Worm (Caenorhabditis elegans): ENCODE data around the gene msp-79.

Gene msp-79

DNA sequence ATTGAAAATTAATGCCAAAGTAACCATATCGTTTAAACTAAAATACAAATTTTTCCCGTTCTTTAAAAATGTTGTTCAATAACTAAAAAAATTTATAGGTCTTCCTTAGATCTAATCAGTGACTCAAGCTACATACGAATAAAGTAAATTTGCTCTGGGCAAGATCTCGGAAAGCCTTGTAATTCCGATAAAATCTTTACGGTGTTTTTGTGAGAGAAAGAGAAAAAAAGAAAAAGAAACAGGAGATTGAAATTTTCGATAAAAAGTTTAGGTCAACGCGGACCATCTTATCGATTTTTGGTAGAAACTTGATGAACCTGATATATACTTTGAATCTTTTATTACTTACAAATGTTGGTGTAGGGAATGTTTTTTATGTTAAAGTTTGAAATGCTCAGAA, 43.8 kb downstream of the msp-79 start:
- no peak for TF ChIP-seq hlh-12 (tag; optimal IDR thresholded peaks at IDR 0.05)
- TF ChIP-seq him-1 (tag; optimal IDR thresholded peaks at IDR 0.05): no peak
- no peak for TF ChIP-seq ceh-40 (GFP tag; IDR thresholded peaks at IDR 0.05)

DNA sequence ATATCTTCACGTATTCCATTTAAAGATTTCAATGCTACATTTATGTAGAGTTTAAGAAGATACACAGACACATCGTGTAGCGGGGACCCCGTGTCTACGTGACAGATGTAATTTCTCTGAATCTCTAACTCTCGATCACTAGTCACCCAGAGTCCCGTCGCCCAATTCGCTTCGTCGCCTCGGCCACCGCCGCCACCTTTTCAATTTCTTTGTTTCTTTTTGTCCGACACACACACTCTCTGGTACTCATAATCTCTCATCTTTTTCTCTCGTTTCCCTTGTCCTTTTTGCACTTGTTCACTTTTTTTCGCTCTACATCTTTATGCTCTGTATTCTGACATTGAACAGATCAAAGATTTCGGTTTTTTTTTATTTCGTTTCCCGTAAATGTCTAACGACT, 48.6 kb downstream of the msp-79 start:
- TF ChIP-seq lin-40 (tag; optimal IDR thresholded peaks at IDR 0.05): peak; percentile 76
- no peak for TF ChIP-seq F37B4.10 (GFP tag; IDR thresholded peaks at IDR 0.05)
- no peak for TF ChIP-seq fkh-3 (tag; optimal IDR thresholded peaks at IDR 0.05)
- TF ChIP-seq attf-5 (GFP tag; optimal IDR thresholded peaks at IDR 0.05): peak; percentile 74
- TF ChIP-seq nhr-80 (tag; optimal IDR thresholded peaks at IDR 0.05): peak; percentile 94
- no peak for TF ChIP-seq him-1 (tag; optimal IDR thresholded peaks at IDR 0.05)
- TF ChIP-seq atf-7 (tag; optimal IDR thresholded peaks at IDR 0.05): peak; percentile 18
- 0 out of 2 replicates have a peak, but pooled peaks have one; percentile 22 for TF ChIP-seq Y53G8AR.9 (GFP tag; conservative IDR thresholded peaks at IDR 0.05)
- no peak for TF ChIP-seq attf-3 (GFP tag; conservative IDR thresholded peaks at IDR 0.05)
- peak in 1 of 3 experiments; percentile 49 for TF ChIP-seq lin-35 (GFP tag; optimal IDR thresholded peaks at IDR 0.05)
- no peak for TF ChIP-seq F52B5.7 (tag; optimal IDR thresholded peaks at IDR 0.05)
- no peak for TF ChIP-seq snpc-4 (GFP tag; optimal IDR thresholded peaks at IDR 0.05)
- TF ChIP-seq snpc-4 (tag; optimal IDR thresholded peaks at IDR 0.05): peak in 3 of 4 experiments; percentile 19 to 23 (median 21)
- peak; percentile 43; the same call in 1 of the 2 replicates for TF ChIP-seq mcd-1 (GFP tag; IDR thresholded peaks at IDR 0.05)
- no peak for TF ChIP-seq unc-62 (GFP tag; optimal IDR thresholded peaks at IDR 0.05)
- peak; percentile 9 for TF ChIP-seq ztf-18 (tag; optimal IDR thresholded peaks at IDR 0.05)
- no peak for TF ChIP-seq hmg-20 (GFP tag; IDR thresholded peaks at IDR 0.05)
- TF ChIP-seq K11D2.4 (GFP tag; IDR thresholded peaks at IDR 0.05): peak; percentile 35; the same call in 1 of the 2 replicates
- peak; percentile 35; the same call in 1 of the 2 replicates for TF ChIP-seq pbrm-1 (GFP tag; IDR thresholded peaks at IDR 0.05)
- TF ChIP-seq tbx-9 (tag; optimal IDR thresholded peaks at IDR 0.05; ENCODE audit: borderline replicate concordance): no peak
- 0 out of 2 replicates have a peak, but pooled peaks have one; percentile 36 for TF ChIP-seq nfyb-1 (GFP tag; IDR thresholded peaks at IDR 0.05)
- TF ChIP-seq hrde-1 (tag; optimal IDR thresholded peaks at IDR 0.05; ENCODE audit: borderline replicate concordance): no peak
- peak; percentile 18 for TF ChIP-seq tbp1 (GFP tag; optimal IDR thresholded peaks at IDR 0.05)
- TF ChIP-seq egl-44 (GFP tag; IDR thresholded peaks at IDR 0.05): no peak
- TF ChIP-seq C17E4.6 (GFP tag; IDR thresholded peaks at IDR 0.05): no peak
- TF ChIP-seq ztf-6 (GFP tag; IDR thresholded peaks at IDR 0.05): no peak
- TF ChIP-seq madf-10 (tag; optimal IDR thresholded peaks at IDR 0.05): peak; percentile 97
- TF ChIP-seq chd-7 (tag; optimal IDR thresholded peaks at IDR 0.05): peak; percentile 5
- no peak for TF ChIP-seq F57A8.1 (GFP tag; optimal IDR thresholded peaks at IDR 0.05)
- peak; percentile 67 for TF ChIP-seq K12H6.12 (tag; optimal IDR thresholded peaks at IDR 0.05)
- no peak for TF ChIP-seq lag-1 (GFP tag; IDR thresholded peaks at IDR 0.05)
- no peak for TF ChIP-seq D2030.7 (GFP tag; IDR thresholded peaks at IDR 0.05)
- TF ChIP-seq B0261.1 (tag; optimal IDR thresholded peaks at IDR 0.05): no peak
- peak; percentile 70; the same call in 1 of the 2 replicates for TF ChIP-seq hmg-1.2 (GFP tag; IDR thresholded peaks at IDR 0.05)
- peak; percentile 17 for TF ChIP-seq somi-1 (GFP tag; optimal IDR thresholded peaks at IDR 0.05)

DNA sequence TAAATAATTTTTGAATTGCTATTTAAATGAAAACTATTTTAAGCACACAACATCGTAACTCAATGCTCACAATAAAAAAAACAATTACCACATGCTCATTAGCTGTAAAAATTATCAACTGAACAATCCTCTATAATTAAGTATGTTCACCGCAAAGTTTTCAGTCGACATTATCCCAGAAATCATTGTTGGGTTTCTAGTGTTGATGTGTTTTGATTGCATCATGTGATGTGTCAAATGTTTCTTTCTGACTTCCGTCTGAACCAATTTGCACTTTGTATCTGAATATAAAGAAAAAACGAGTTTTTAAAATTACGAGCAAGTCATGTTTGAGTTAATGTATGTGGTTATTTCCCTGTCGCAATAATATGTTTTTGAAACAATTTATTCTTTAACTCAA, 49.1 kb downstream of the msp-79 start:
- TF ChIP-seq nfya-1 (tag; optimal IDR thresholded peaks at IDR 0.05; ENCODE audit: borderline replicate concordance, insufficient read depth) (no peak), egl-18 (GFP tag; IDR thresholded peaks at IDR 0.05) (no peak), madf-3 (GFP tag; IDR thresholded peaks at IDR 0.05) (no peak), cebp-1 (GFP tag; IDR thresholded peaks at IDR 0.05) (no peak), cebp-1 (tag; optimal IDR thresholded peaks at IDR 0.05) (no peak), hlh-26 (GFP tag; conservative IDR thresholded peaks at IDR 0.05) (no peak), madf-10 (tag; optimal IDR thresholded peaks at IDR 0.05) (no peak), B0336.3 (GFP tag; IDR thresholded peaks at IDR 0.05) (no peak), snpc-3.4 (tag; optimal IDR thresholded peaks at IDR 0.05) (no peak), sptf-2 (GFP tag; optimal IDR thresholded peaks at IDR 0.05) (no peak), attf-3 (GFP tag; conservative IDR thresholded peaks at IDR 0.05) (no peak), F57C9.4 (tag; optimal IDR thresholded peaks at IDR 0.05) (no peak), unc-130 (GFP tag; optimal IDR thresholded peaks at IDR 0.05) (no peak)

Data from whole organism, young adult.